Worm (Caenorhabditis elegans): ENCODE results near the gene ndab-2.

Gene ndab-2

DNA sequence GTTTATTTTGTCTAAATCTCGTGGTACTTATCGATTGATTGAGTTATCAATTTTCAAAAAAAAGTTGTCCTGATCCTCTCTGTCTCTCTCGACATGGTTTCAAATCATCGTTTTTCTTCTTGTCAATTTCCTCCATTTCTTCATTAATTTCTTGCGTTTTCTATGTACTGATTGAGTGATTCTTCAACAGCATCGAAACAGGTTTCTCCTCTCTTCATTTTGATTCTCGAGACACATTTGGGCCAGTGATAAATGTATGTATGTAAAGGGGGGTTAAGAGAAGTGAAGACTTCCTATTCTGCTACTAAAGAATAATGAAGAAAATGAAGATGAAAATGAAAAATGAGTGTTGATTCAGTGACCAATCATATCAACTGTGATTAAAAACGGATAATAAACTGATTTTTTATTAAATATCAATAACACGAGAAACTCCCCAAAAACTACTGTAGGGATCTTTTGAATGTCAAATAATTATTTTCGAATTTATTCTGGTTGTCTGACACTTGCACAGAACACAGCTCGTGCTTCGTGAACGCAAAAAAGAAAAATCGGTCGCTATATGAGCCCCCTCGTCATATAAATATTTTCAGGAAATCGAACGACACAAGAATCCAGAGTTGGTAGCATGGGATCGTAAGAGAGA, 22.7 kb downstream of the ndab-2 start (continued):
- no peak for TF ChIP-seq ceh-88 (GFP tag; IDR thresholded peaks at IDR 0.05)
- TF ChIP-seq hlh-4 (tag; optimal IDR thresholded peaks at IDR 0.05), result no peak
- no peak for TF ChIP-seq egl-13 (tag; optimal IDR thresholded peaks at IDR 0.05)
- no peak for TF ChIP-seq nhr-12 (tag; optimal IDR thresholded peaks at IDR 0.05)
- peak in 1 of 3 experiments; percentile 5 for TF ChIP-seq dpl-1 (GFP tag; optimal IDR thresholded peaks at IDR 0.05)
- no peak for TF ChIP-seq lir-3 (tag; optimal IDR thresholded peaks at IDR 0.05; ENCODE audit: poor library complexity)
- TF ChIP-seq unc-130 (tag; optimal IDR thresholded peaks at IDR 0.05), result no peak
- TF ChIP-seq nhr-20 (tag; optimal IDR thresholded peaks at IDR 0.05), result peak; percentile 51
- TF ChIP-seq nhr-19 (GFP tag; conservative IDR thresholded peaks at IDR 0.05), result peak; percentile 30
- TF ChIP-seq tlp-1 (tag; optimal IDR thresholded peaks at IDR 0.05), result no peak
- TF ChIP-seq ceh-90 (tag; optimal IDR thresholded peaks at IDR 0.05), result no peak
- TF ChIP-seq unc-86 (tag; optimal IDR thresholded peaks at IDR 0.05), result no peak
- no peak for TF ChIP-seq ets-5 (GFP tag; IDR thresholded peaks at IDR 0.05)
- TF ChIP-seq aly-2 (tag; optimal IDR thresholded peaks at IDR 0.05), result no peak
- TF ChIP-seq xbp-1 (tag; optimal IDR thresholded peaks at IDR 0.05), result no peak
- no peak for TF ChIP-seq lin-15B (tag; optimal IDR thresholded peaks at IDR 0.05)
- peak in 1 of 2 experiments; percentile 52 for TF ChIP-seq lin-35 (GFP tag; optimal IDR thresholded peaks at IDR 0.05)
- no peak for TF ChIP-seq alr-1 (tag; optimal IDR thresholded peaks at IDR 0.05; ENCODE audit: borderline replicate concordance)
- TF ChIP-seq nhr-237 (tag; optimal IDR thresholded peaks at IDR 0.05), result no peak
- no peak for TF ChIP-seq elt-2 (tag; optimal IDR thresholded peaks at IDR 0.05)
- TF ChIP-seq ces-1 (GFP tag; optimal IDR thresholded peaks at IDR 0.05), result no peak
- TF ChIP-seq hpl-2 (GFP tag; optimal IDR thresholded peaks at IDR 0.05), result no peak
- no peak for TF ChIP-seq fkh-10 (GFP tag; optimal IDR thresholded peaks at IDR 0.05)
- no peak for TF ChIP-seq pag-3 (tag; optimal IDR thresholded peaks at IDR 0.05; ENCODE audit: borderline replicate concordance, insufficient read depth)
- TF ChIP-seq ceh-8 (GFP tag; optimal IDR thresholded peaks at IDR 0.05), result no peak
- no peak for TF ChIP-seq dsc-1 (tag; optimal IDR thresholded peaks at IDR 0.05)
- TF ChIP-seq lin-13 (GFP tag; optimal IDR thresholded peaks at IDR 0.05), result no peak
- TF ChIP-seq aha-1 (tag; optimal IDR thresholded peaks at IDR 0.05), result no peak
- no peak for TF ChIP-seq sptf-1 (tag; optimal IDR thresholded peaks at IDR 0.05)
- TF ChIP-seq ceh-63 (GFP tag; optimal IDR thresholded peaks at IDR 0.05), result no peak
- TF ChIP-seq efl-1 (optimal IDR thresholded peaks at IDR 0.05), result peak in 1 of 2 experiments; percentile 8
- peak in 1 of 2 experiments; percentile 87 for TF ChIP-seq efl-1 (GFP tag; optimal IDR thresholded peaks at IDR 0.05 in 1 of 2)
- TF ChIP-seq fkh-4 (tag; optimal IDR thresholded peaks at IDR 0.05; ENCODE audit: borderline replicate concordance), result no peak
- no peak for TF ChIP-seq sup-37 (GFP tag; optimal IDR thresholded peaks at IDR 0.05)
- TF ChIP-seq nhr-28 (tag; optimal IDR thresholded peaks at IDR 0.05), result no peak
- TF ChIP-seq snu-23 (GFP tag; optimal IDR thresholded peaks at IDR 0.05), result peak; percentile 56
- no peak for TF ChIP-seq vab-15 (tag; optimal IDR thresholded peaks at IDR 0.05)
- TF ChIP-seq C16A3.4 (tag; optimal IDR thresholded peaks at IDR 0.05), result no peak
- no peak for TF ChIP-seq lin-39 (tag; optimal IDR thresholded peaks at IDR 0.05)
- TF ChIP-seq nhr-47 (tag; optimal IDR thresholded peaks at IDR 0.05), result no peak
- TF ChIP-seq zag-1 (tag; optimal IDR thresholded peaks at IDR 0.05), result no peak
- TF ChIP-seq swsn-7 (tag; optimal IDR thresholded peaks at IDR 0.05), result no peak
- no peak for TF ChIP-seq efl-3 (GFP tag; optimal IDR thresholded peaks at IDR 0.05)
- TF ChIP-seq hlh-17 (GFP tag; optimal IDR thresholded peaks at IDR 0.05; ENCODE audit: borderline replicate concordance), result no peak
- no peak for TF ChIP-seq mef-2 (tag; optimal IDR thresholded peaks at IDR 0.05)
- TF ChIP-seq nhr-90 (tag; optimal IDR thresholded peaks at IDR 0.05; ENCODE audit: poor library complexity), result peak; percentile 36

All from whole organism, L1 larva.